Fruit fly (Drosophila melanogaster) whole organism, embryonic: ENCODE results near the gene Ufd1.

ENCODE experiments used
- Aef1 ChIP-seq: fragments of 200-800 bp; sonication (Bioruptor generic); IDR thresholded peaks from 3 replicates; pipeline ENCODE4 v1.3.6; 2022; ENCODE audit warnings: missing biosample characterization, missing genetic modification characterization
- CG11723 ChIP-seq: fragments of 200-800 bp; sonication (Bioruptor generic); optimal IDR thresholded peaks from 2 replicates; lab custom pipeline; 2017; ENCODE audit warnings: missing biosample characterization, mild to moderate bottlenecking, missing genetic modification characterization
- CG1233 ChIP-seq: fragments of 200-800 bp; sonication (Bioruptor generic); optimal IDR thresholded peaks from 4 replicates; lab custom pipeline; 2018; ENCODE audit warnings: missing biosample characterization, mild to moderate bottlenecking, missing genetic modification characterization
- CG1832 ChIP-seq: fragments of 200-800 bp; sonication (Bioruptor generic); optimal IDR thresholded peaks from 2 replicates; lab custom pipeline; 2017; ENCODE audit warnings: missing biosample characterization, mild to moderate bottlenecking, missing genetic modification characterization, inconsistent platforms
- CG2712 ChIP-seq: fragments of 200-800 bp; optimal IDR thresholded peaks from 3 replicates; lab custom pipeline; 2019; ENCODE audit warnings: missing biosample characterization, mild to moderate bottlenecking, missing genetic modification characterization, moderate library complexity
- CG7357 ChIP-seq: fragments of 200-800 bp; sonication (Bioruptor generic); IDR thresholded peaks from 3 replicates; pipeline ENCODE4 v1.3.6; 2022; ENCODE audit warnings: missing biosample characterization, missing genetic modification characterization
- CG7745 ChIP-seq: fragments of 200-800 bp; sonication (Bioruptor generic); optimal IDR thresholded peaks from 2 replicates; lab custom pipeline; 2018; ENCODE audit warnings: missing biosample characterization, mild to moderate bottlenecking, missing genetic modification characterization, moderate library complexity
- Xbp1 ChIP-seq: fragments of 200-800 bp; sonication (Bioruptor generic); optimal IDR thresholded peaks from 3 replicates; lab custom pipeline; 2016; ENCODE audit warnings: missing biosample characterization, mild to moderate bottlenecking, missing genetic modification characterization
- btn ChIP-seq: fragments of 200-800 bp; sonication (Bioruptor generic); optimal IDR thresholded peaks from 2 replicates; lab custom pipeline; 2016; ENCODE audit warnings: missing biosample characterization, missing genetic modification characterization
- lov ChIP-seq, 2 experiments: fragments of 200-800 bp in 1 of 2; fragments of >200 bp in 1 of 2; sonication (Bioruptor generic) in 1 of 2; IDR thresholded peaks in 1 of 2; optimal IDR thresholded peaks in 1 of 2; 2 replicates in 1 of 2; 3 replicates in 1 of 2; pipeline versions ENCODE4 v1.3.6 to Lab custom; 2017 to 2022; ENCODE audit warnings: missing biosample characterization in 1 of 2, missing genetic modification characterization in 1 of 2
- sens-2 ChIP-seq: fragments of 200-800 bp; sonication (Bioruptor generic); IDR thresholded peaks from 2 replicates; pipeline ENCODE4 v1.3.6; 2022; ENCODE audit warnings: missing biosample characterization, missing genetic modification characterization

- no peak for TF ChIP-seq CG11723 (GFP tag; lab: Kevin White, UChicago)
- TF ChIP-seq Xbp1, result no peak
- TF ChIP-seq CG7745 (tag; lab: Kevin White, UChicago), result no peak
- no peak for TF ChIP-seq CG7357 (GFP tag; lab: Robert Waterston, UW)
- no peak for TF ChIP-seq CG1233 (GFP tag; lab: Kevin White, UChicago)
- TF ChIP-seq Aef1 (GFP tag; lab: Robert Waterston, UW), result no peak
- TF ChIP-seq lov (optimal IDR thresholded peaks at IDR 0.05; lab: Kevin White, UChicago), result no peak
- no peak for TF ChIP-seq lov (GFP tag; IDR thresholded peaks at IDR 0.05; lab: Robert Waterston, UW)
- no peak for TF ChIP-seq btn (GFP tag; lab: Kevin White, UChicago)
- no peak for TF ChIP-seq CG1832 (GFP tag; lab: Kevin White, UChicago)
- TF ChIP-seq sens-2 (GFP tag; lab: Robert Waterston, UW), result no peak
- TF ChIP-seq CG2712 (tag; lab: Kevin White, UChicago), result no peak
These were observed 7.5 kb upstream of the Ufd1 start, which contains the start of gene nol for dm6 chr3L:11130535-11130934.
